Worm (Caenorhabditis elegans) whole organism, L1 larva: Measurements from ENCODE around the gene dyf-6.

Experiments
- C04F5.9 ChIP-seq: sonication (generic microtip); optimal IDR thresholded peaks from 2 replicates; lab custom pipeline; 2016; ENCODE audit warnings: missing genetic modification characterization, missing compliant biosample characterization
- C16A3.4 ChIP-seq: fragments of 150-350 bp; optimal IDR thresholded peaks from 2 replicates; lab custom pipeline; 2014; ENCODE audit warnings: missing biosample characterization, missing genetic modification characterization
- Y116A8C.19 ChIP-seq: sonication (generic microtip); optimal IDR thresholded peaks from 2 replicates; lab custom pipeline; 2016; ENCODE audit warnings: missing compliant biosample characterization, missing genetic modification characterization, borderline replicate concordance
- blmp-1 ChIP-seq: fragments of 150-350 bp; optimal IDR thresholded peaks from 2 replicates; lab custom pipeline; 2014; ENCODE audit warnings: missing biosample characterization, missing genetic modification characterization
- ceh-63 ChIP-seq: fragments of 200-800 bp; sonication (Bioruptor generic); optimal IDR thresholded peaks from 2 replicates; lab custom pipeline; 2018; ENCODE audit warnings: mild to moderate bottlenecking, missing genetic modification characterization, missing compliant biosample characterization
- ceh-8 ChIP-seq: fragments of 200-800 bp; sonication (Bioruptor generic); optimal IDR thresholded peaks from 2 replicates; lab custom pipeline; 2018; ENCODE audit warnings: mild to moderate bottlenecking, missing genetic modification characterization, moderate library complexity, missing compliant biosample characterization
- ceh-82 ChIP-seq, 3 experiments: fragments of 150-350 bp in 1 of 3; sonication (generic microtip) in 2 of 3; optimal IDR thresholded peaks; 2 replicates each; lab custom pipeline; 2014 to 2017; ENCODE audit warnings: missing biosample characterization in 3 of 3, missing genetic modification characterization in 3 of 3
- ceh-88 ChIP-seq: fragments of 200-800 bp; sonication (Bioruptor generic); IDR thresholded peaks from 2 replicates; pipeline ENCODE4 v1.3.6; 2022; ENCODE audit warnings: missing genetic modification characterization, missing compliant biosample characterization
- ceh-90 ChIP-seq: sonication (generic microtip); optimal IDR thresholded peaks from 2 replicates; lab custom pipeline; 2016; ENCODE audit warnings: missing genetic modification characterization, missing compliant biosample characterization
- efl-1 ChIP-seq, 4 experiments: fragments of 150-350 bp; optimal IDR thresholded peaks in 3 of 4; peaks in 1 of 4; 1 replicate in 1 of 4; 2 replicates in 3 of 4; lab custom pipeline; 2014; ENCODE audit warnings: missing biosample characterization in 2 of 4, missing genetic modification characterization in 2 of 4, missing genetic modification reagents in 2 of 4
- egl-13 ChIP-seq: sonication (generic microtip); optimal IDR thresholded peaks from 2 replicates; lab custom pipeline; 2016; ENCODE audit warnings: missing genotype, missing genetic modification reagents, missing genetic modification characterization, missing compliant biosample characterization
- egl-27 ChIP-seq, 2 experiments: fragments of 150-350 bp in 1 of 2; sonication (generic microtip); optimal IDR thresholded peaks; 3 replicates each; lab custom pipeline; 2017 to 2018; ENCODE audit warnings: missing biosample characterization in 2 of 2, missing genetic modification characterization in 2 of 2, missing genetic modification reagents in 2 of 2
- elt-2 ChIP-seq: sonication (generic microtip); optimal IDR thresholded peaks from 2 replicates; lab custom pipeline; 2016; ENCODE audit warnings: missing genetic modification characterization, mild to moderate bottlenecking, inconsistent platforms, missing compliant biosample characterization, missing genetic modification reagents
- elt-3 ChIP-seq, 6 experiments: fragments of 150-350 bp in 1 of 6; sonication (generic microtip); optimal IDR thresholded peaks; 2 replicates each; lab custom pipeline; 2017 to 2018; ENCODE audit warnings: missing biosample characterization in 6 of 6, missing genetic modification characterization in 6 of 6, inconsistent platforms in 1 of 6
- ets-5 ChIP-seq: fragments of 200-800 bp; sonication (Bioruptor generic); IDR thresholded peaks from 2 replicates; pipeline ENCODE4 v1.3.6; 2022; ENCODE audit warnings: missing genetic modification characterization, missing compliant biosample characterization
- fkh-4 ChIP-seq: sonication (generic microtip); optimal IDR thresholded peaks from 2 replicates; lab custom pipeline; 2016; ENCODE audit warnings: missing compliant biosample characterization, missing genetic modification characterization, borderline replicate concordance
- fkh-8 ChIP-seq: sonication (generic microtip); optimal IDR thresholded peaks from 2 replicates; lab custom pipeline; 2016; ENCODE audit warnings: mild to moderate bottlenecking, missing genetic modification characterization, missing compliant biosample characterization
- grh-1 ChIP-seq: fragments of 200-800 bp; sonication (Bioruptor generic); IDR thresholded peaks from 2 replicates; pipeline ENCODE4 v1.3.6; 2022; ENCODE audit warnings: missing genetic modification reagents, missing genetic modification characterization, missing compliant biosample characterization
- hlh-17 ChIP-seq: fragments of 200-800 bp; sonication (Bioruptor generic); optimal IDR thresholded peaks from 2 replicates; lab custom pipeline; 2018; ENCODE audit warnings: missing genetic modification characterization, mild to moderate bottlenecking, missing compliant biosample characterization, moderate library complexity, borderline replicate concordance
- lin-14 ChIP-seq: fragments of 200-800 bp; sonication (Bioruptor generic); optimal IDR thresholded peaks from 2 replicates; lab custom pipeline; 2018; ENCODE audit warnings: mild to moderate bottlenecking, missing genetic modification characterization, moderate library complexity, missing compliant biosample characterization
- lin-35 ChIP-seq, 2 experiments: fragments of 150-350 bp; optimal IDR thresholded peaks; 2 replicates each; lab custom pipeline; 2014; ENCODE audit warnings: missing biosample characterization in 2 of 2, missing genetic modification characterization in 2 of 2, missing genetic modification reagents in 2 of 2
- lsy-2 ChIP-seq, 2 experiments: fragments of 150-350 bp; optimal IDR thresholded peaks; 2 replicates each; lab custom pipeline; 2014; ENCODE audit warnings: missing biosample characterization in 2 of 2, missing genetic modification characterization in 2 of 2
- mab-9 ChIP-seq: fragments of 200-800 bp; sonication (Bioruptor generic); IDR thresholded peaks from 2 replicates; pipeline ENCODE4 v1.3.6; 2022; ENCODE audit warnings: missing genetic modification reagents, missing genetic modification characterization, missing compliant biosample characterization
- mep-1 ChIP-seq: fragments of 150-350 bp; optimal IDR thresholded peaks from 2 replicates; lab custom pipeline; 2014; ENCODE audit warnings: missing biosample characterization, missing genetic modification characterization
- nhr-11 ChIP-seq: fragments of 150-350 bp; optimal IDR thresholded peaks from 2 replicates; lab custom pipeline; 2014; ENCODE audit warnings: missing biosample characterization, missing genetic modification characterization
- nhr-19 ChIP-seq: fragments of 200-800 bp; sonication (Bioruptor generic); conservative IDR thresholded peaks from 2 replicates; pipeline ENCODE4 v1.3.6; 2022; ENCODE audit warnings: missing genetic modification characterization, missing compliant biosample characterization
- nhr-20 ChIP-seq: sonication (generic microtip); optimal IDR thresholded peaks from 2 replicates; lab custom pipeline; 2016; ENCODE audit warnings: mild to moderate bottlenecking, missing genetic modification characterization, missing compliant biosample characterization
- nhr-237 ChIP-seq: fragments of 150-350 bp; optimal IDR thresholded peaks from 2 replicates; lab custom pipeline; 2014; ENCODE audit warnings: missing biosample characterization, missing genetic modification characterization
- nhr-71 ChIP-seq: sonication (generic microtip); optimal IDR thresholded peaks from 2 replicates; lab custom pipeline; 2016; ENCODE audit warnings: mild to moderate bottlenecking, missing genetic modification characterization, moderate library complexity, missing compliant biosample characterization
- nhr-77 ChIP-seq: fragments of 150-350 bp; optimal IDR thresholded peaks from 2 replicates; lab custom pipeline; 2014; ENCODE audit warnings: missing biosample characterization, missing genetic modification characterization
- nhr-84 ChIP-seq: sonication (generic microtip); optimal IDR thresholded peaks from 2 replicates; lab custom pipeline; 2017; ENCODE audit warnings: missing biosample characterization, missing genetic modification characterization
- nhr-90 ChIP-seq: sonication (generic microtip); optimal IDR thresholded peaks from 2 replicates; lab custom pipeline; 2016; ENCODE audit warnings: mild to moderate bottlenecking, missing genetic modification characterization, missing compliant biosample characterization; ENCODE audit not compliant: poor library complexity
- pqm-1 ChIP-seq: sonication (generic microtip); optimal IDR thresholded peaks from 3 replicates; lab custom pipeline; 2017; ENCODE audit warnings: missing biosample characterization, missing genetic modification characterization
- rnt-1 ChIP-seq: sonication (generic microtip); optimal IDR thresholded peaks from 2 replicates; lab custom pipeline; 2016; ENCODE audit warnings: mild to moderate bottlenecking, missing genetic modification characterization, moderate library complexity, missing compliant biosample characterization
- skn-1 ChIP-seq: fragments of 150-350 bp; optimal IDR thresholded peaks from 2 replicates; lab custom pipeline; 2014; ENCODE audit warnings: missing biosample characterization, missing genetic modification characterization
- snu-23 ChIP-seq: sonication (generic microtip); optimal IDR thresholded peaks from 2 replicates; lab custom pipeline; 2016; ENCODE audit warnings: missing genetic modification characterization, missing compliant biosample characterization
- swsn-7 ChIP-seq: sonication (generic microtip); optimal IDR thresholded peaks from 2 replicates; lab custom pipeline; 2016; ENCODE audit warnings: missing genetic modification characterization, missing compliant biosample characterization
- unc-130 ChIP-seq: fragments of 150-350 bp; optimal IDR thresholded peaks from 2 replicates; lab custom pipeline; 2017; ENCODE audit warnings: missing biosample characterization, missing genetic modification characterization, inconsistent platforms
- unc-86 ChIP-seq: sonication (generic microtip); optimal IDR thresholded peaks from 2 replicates; lab custom pipeline; 2016; ENCODE audit warnings: missing genetic modification characterization, missing compliant biosample characterization
- xbp-1 ChIP-seq: sonication (generic microtip); optimal IDR thresholded peaks from 2 replicates; lab custom pipeline; 2016; ENCODE audit warnings: missing genetic modification characterization, missing compliant biosample characterization
- zag-1 ChIP-seq: fragments of 150-350 bp; optimal IDR thresholded peaks from 2 replicates; lab custom pipeline; 2014; ENCODE audit warnings: missing biosample characterization, missing genetic modification characterization
- ztf-11 ChIP-seq, 2 experiments: sonication (generic microtip); optimal IDR thresholded peaks; 2 replicates each; lab custom pipeline; 2016 to 2017; ENCODE audit warnings: missing genetic modification characterization in 2 of 2, missing biosample characterization in 1 of 2, missing compliant biosample characterization in 1 of 2

dyf-6 gene

DNA sequence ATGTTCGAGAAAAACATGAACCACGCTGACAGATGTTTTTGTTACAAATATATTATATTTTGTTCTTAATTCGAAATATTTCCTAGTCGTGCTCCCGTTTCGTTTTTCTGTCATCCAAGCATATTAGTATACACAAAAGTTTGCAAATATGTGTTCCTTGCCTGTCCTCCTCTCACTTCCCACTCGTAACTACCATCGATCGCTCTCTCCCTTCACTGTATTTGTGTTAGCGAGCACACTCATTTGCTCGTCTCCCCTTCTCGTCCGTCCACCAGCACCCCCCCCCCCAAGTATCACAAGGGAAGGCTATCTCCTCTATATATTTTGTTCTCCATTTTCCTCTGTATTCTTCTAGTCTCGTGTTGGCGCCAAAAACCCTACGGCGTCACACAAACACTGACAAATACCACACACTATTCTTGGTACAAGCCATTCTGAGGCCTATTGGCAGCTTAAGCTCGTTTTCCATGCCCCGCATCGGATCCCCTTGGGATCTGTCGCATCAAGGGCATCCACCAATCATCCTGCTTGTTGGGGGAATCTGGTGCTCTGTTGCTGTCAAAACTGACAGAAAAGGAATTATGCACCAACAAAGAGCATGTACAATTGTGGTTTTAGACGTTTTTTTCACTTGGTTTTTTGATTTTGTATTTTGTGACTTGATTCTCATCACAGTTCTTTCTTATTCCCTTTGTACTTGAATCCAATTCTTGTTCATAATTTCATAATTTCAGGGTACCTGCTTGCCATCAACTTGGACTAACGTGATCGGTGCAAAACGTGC is 10.4 kb upstream of the dyf-6 start, which contains the start of gene pkn-1:
Gene pkn-1 (plus strand): TSS at position 734 of the 784 bp plus-strand sequence.
- no peak for TF ChIP-seq mab-9
- TF ChIP-seq xbp-1 (tag; lab: Kevin White, UChicago), result no peak
- no peak for TF ChIP-seq egl-27 (tag; optimal IDR thresholded peaks at IDR 0.05; lab: Kevin White, UChicago)
- no peak for TF ChIP-seq nhr-84 (tag; lab: Kevin White, UChicago)
- TF ChIP-seq nhr-237, result no peak
- peak; percentile 54 for TF ChIP-seq lin-14 (GFP tag; lab: Kevin White, UChicago)
- TF ChIP-seq elt-2 (tag; lab: Kevin White, UChicago), result peak; percentile 9
- no peak for TF ChIP-seq elt-3 (tag; optimal IDR thresholded peaks at IDR 0.05; lab: Kevin White, UChicago)
- TF ChIP-seq ceh-90 (tag; lab: Kevin White, UChicago), result no peak
- TF ChIP-seq ets-5 (GFP tag; lab: Robert Waterston, UW), result no peak
- no peak for TF ChIP-seq C16A3.4
- TF ChIP-seq nhr-20, result no peak
- no peak for TF ChIP-seq unc-130 (tag; lab: Kevin White, UChicago)
- no peak for TF ChIP-seq fkh-8 (tag; lab: Kevin White, UChicago)
- no peak for TF ChIP-seq skn-1 (tag; lab: Kevin White, UChicago)
- no peak for TF ChIP-seq lsy-2 (tag; optimal IDR thresholded peaks at IDR 0.05; lab: Kevin White, UChicago)
- TF ChIP-seq unc-86, result no peak
- no peak for TF ChIP-seq blmp-1
- TF ChIP-seq nhr-11 (tag; lab: Kevin White, UChicago), result no peak
- no peak for TF ChIP-seq efl-1 (optimal IDR thresholded peaks at IDR 0.05; lab: Kevin White, UChicago)
- TF ChIP-seq efl-1 (GFP tag; optimal IDR thresholded peaks at IDR 0.05 in 1 of 2; lab: Kevin White, UChicago), result peak in 1 of 2 experiments; percentile 2
- no peak for TF ChIP-seq nhr-90 (tag; lab: Kevin White, UChicago)
- TF ChIP-seq C04F5.9, result no peak
- no peak for TF ChIP-seq ceh-63 (GFP tag; lab: Kevin White, UChicago)

DNA sequence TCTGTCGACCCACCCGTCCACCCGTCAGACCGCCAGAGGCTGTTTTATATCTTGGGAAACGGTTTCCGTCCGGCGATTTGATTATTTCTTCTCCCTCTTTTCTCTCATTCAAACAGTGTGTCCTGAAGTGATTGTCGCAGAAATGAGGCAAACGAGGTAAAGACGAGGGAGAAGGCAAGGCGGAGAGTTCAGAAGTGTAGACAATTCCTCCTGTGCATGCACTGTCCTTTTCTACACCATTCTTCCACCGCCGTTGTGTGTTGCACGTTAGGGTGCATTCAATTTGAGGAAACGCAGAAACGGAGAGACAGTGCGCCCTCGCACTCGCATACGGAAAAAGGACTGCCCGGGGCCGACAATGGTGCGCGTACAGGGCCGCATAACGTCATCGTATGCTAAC is 9.4 kb upstream of the dyf-6 start:
- TF ChIP-seq nhr-77 (tag; lab: Kevin White, UChicago) (peak; percentile 21), swsn-7 (tag; lab: Kevin White, UChicago) (peak; percentile 3), snu-23 (GFP tag; lab: Kevin White, UChicago) (peak; percentile 10), Y116A8C.19 (tag; lab: Kevin White, UChicago) (no peak), nhr-71 (tag; lab: Kevin White, UChicago) (peak; percentile 6), fkh-4 (tag; lab: Kevin White, UChicago) (no peak), mep-1 (peak; percentile 58), skn-1 (tag; lab: Kevin White, UChicago) (no peak), nhr-19 (GFP tag; lab: Robert Waterston, UW) (0 out of 2 replicates have a peak, but pooled peaks have one; percentile 6), rnt-1 (tag; lab: Kevin White, UChicago) (no peak), lin-35 (GFP tag; optimal IDR thresholded peaks at IDR 0.05; lab: Kevin White, UChicago) (peak in 1 of 2 experiments; percentile 13), ztf-11 (tag; optimal IDR thresholded peaks at IDR 0.05; lab: Kevin White, UChicago) (peak in 1 of 2 experiments; percentile 26), ceh-8 (GFP tag; lab: Kevin White, UChicago) (no peak), lin-14 (GFP tag; lab: Kevin White, UChicago) (peak; percentile 61), hlh-17 (GFP tag; lab: Kevin White, UChicago) (no peak), blmp-1 (peak; percentile 47), nhr-20 (peak; percentile 45), egl-13 (tag; lab: Kevin White, UChicago) (no peak), grh-1 (no peak), ceh-88 (no peak), zag-1 (no peak), ceh-82 (tag; optimal IDR thresholded peaks at IDR 0.05; lab: Kevin White, UChicago) (no peak), pqm-1 (no peak)
